Fruit fly (Drosophila melanogaster) whole organism, embryonic: ENCODE data around the gene Gr64b.

Source experiments
- Antp ChIP-seq: fragments of 200-800 bp; sonication (Bioruptor generic); optimal IDR thresholded peaks from 3 replicates; lab custom pipeline; 2016; ENCODE audit warnings: missing biosample characterization, missing genetic modification characterization
- B-H2 ChIP-seq: fragments of 200-800 bp; sonication (Bioruptor generic); optimal IDR thresholded peaks from 2 replicates; lab custom pipeline; 2018; ENCODE audit warnings: missing biosample characterization, mild to moderate bottlenecking, missing genetic modification characterization
- Bgb ChIP-seq: fragments of 200-800 bp; sonication (Bioruptor generic); IDR thresholded peaks from 2 replicates; pipeline ENCODE4 v1.3.6; 2022; ENCODE audit warnings: missing biosample characterization, missing genetic modification characterization; ENCODE audit not compliant: partially characterized antibody
- Bteb2 ChIP-seq: fragments of 200-800 bp; sonication (Bioruptor generic); optimal IDR thresholded peaks from 2 replicates; lab custom pipeline; 2016; ENCODE audit warnings: missing biosample characterization, missing genetic modification characterization
- C15 ChIP-seq: fragments of 200-800 bp; sonication (Bioruptor generic); IDR thresholded peaks from 3 replicates; pipeline ENCODE4 v1.3.6; 2022; ENCODE audit warnings: missing biosample characterization, missing genetic modification characterization
- CG10979 ChIP-seq: fragments of 200-800 bp; sonication (Bioruptor generic); optimal IDR thresholded peaks from 2 replicates; lab custom pipeline; 2018; ENCODE audit warnings: missing biosample characterization, mild to moderate bottlenecking, missing genetic modification characterization, moderate library complexity
- CG11247 ChIP-seq: fragments of 200-800 bp; sonication (Bioruptor generic); IDR thresholded peaks from 2 replicates; pipeline ENCODE4 v1.3.6; 2022; ENCODE audit warnings: missing biosample characterization, missing genetic modification characterization
- CG11504 ChIP-seq: fragments of 200-800 bp; sonication (Bioruptor generic); optimal IDR thresholded peaks from 3 replicates; lab custom pipeline; 2019; ENCODE audit warnings: missing biosample characterization, mild to moderate bottlenecking, missing genetic modification characterization, moderate library complexity
- CG12155 ChIP-seq: fragments of 200-800 bp; sonication (Bioruptor generic); optimal IDR thresholded peaks from 3 replicates; lab custom pipeline; 2016; ENCODE audit warnings: missing biosample characterization, missing genetic modification characterization
- CG12391 ChIP-seq: fragments of 200-800 bp; sonication (Bioruptor generic); optimal IDR thresholded peaks from 3 replicates; lab custom pipeline; 2018; ENCODE audit warnings: missing biosample characterization, mild to moderate bottlenecking, missing genetic modification characterization, moderate library complexity
- CG13296 ChIP-seq: fragments of 200-800 bp; sonication (Bioruptor generic); optimal IDR thresholded peaks from 3 replicates; lab custom pipeline; 2018; ENCODE audit warnings: missing biosample characterization, mild to moderate bottlenecking, missing genetic modification characterization
- CG14050 ChIP-seq: fragments of 200-800 bp; sonication (Bioruptor generic); IDR thresholded peaks from 3 replicates; pipeline ENCODE4 v1.3.6; 2022; ENCODE audit warnings: missing biosample characterization, missing genetic modification characterization
- CG1529 ChIP-seq: fragments of 200-800 bp; sonication (Bioruptor generic); optimal IDR thresholded peaks from 3 replicates; lab custom pipeline; 2018; ENCODE audit warnings: missing biosample characterization, missing genetic modification characterization
- CG18262 ChIP-seq: fragments of 200-800 bp; optimal IDR thresholded peaks from 3 replicates; lab custom pipeline; 2019; ENCODE audit warnings: missing biosample characterization, mild to moderate bottlenecking, missing genetic modification characterization, moderate library complexity
- CG18764 ChIP-seq: fragments of 200-800 bp; sonication (Bioruptor generic); optimal IDR thresholded peaks from 3 replicates; lab custom pipeline; 2016; ENCODE audit warnings: missing biosample characterization, missing genetic modification characterization
- CG30431 ChIP-seq: fragments of 200-800 bp; sonication (Bioruptor generic); optimal IDR thresholded peaks from 2 replicates; lab custom pipeline; 2017; ENCODE audit warnings: missing biosample characterization, missing genetic modification characterization
- CG3281 ChIP-seq: fragments of 200-800 bp; sonication (Bioruptor generic); optimal IDR thresholded peaks from 3 replicates; lab custom pipeline; 2017; ENCODE audit warnings: missing biosample characterization, mild to moderate bottlenecking, missing genetic modification characterization
- CG4424 ChIP-seq: fragments of 200-800 bp; sonication (Bioruptor generic); optimal IDR thresholded peaks from 3 replicates; lab custom pipeline; 2016; ENCODE audit warnings: missing biosample characterization, missing genetic modification characterization
- CG6254 ChIP-seq: fragments of 200-800 bp; sonication (Bioruptor generic); optimal IDR thresholded peaks from 3 replicates; lab custom pipeline; 2017; ENCODE audit warnings: mild to moderate bottlenecking, missing biosample characterization, missing genetic modification reagents, missing genetic modification characterization
- CG7271 ChIP-seq: fragments of 200-800 bp; sonication (Bioruptor generic); optimal IDR thresholded peaks from 2 replicates; lab custom pipeline; 2018; ENCODE audit warnings: missing biosample characterization, mild to moderate bottlenecking, missing genetic modification characterization, moderate library complexity
- CG7786 ChIP-seq: fragments of 200-800 bp; sonication (Bioruptor generic); optimal IDR thresholded peaks from 2 replicates; lab custom pipeline; 2016; ENCODE audit warnings: missing biosample characterization, missing genetic modification characterization
- CG8388 ChIP-seq: fragments of 200-800 bp; sonication (Bioruptor generic); optimal IDR thresholded peaks from 2 replicates; lab custom pipeline; 2019; ENCODE audit warnings: missing biosample characterization, mild to moderate bottlenecking, missing genetic modification characterization, moderate library complexity
- CG9437 ChIP-seq: fragments of 200-800 bp; sonication (Bioruptor generic); optimal IDR thresholded peaks from 2 replicates; lab custom pipeline; 2018; ENCODE audit warnings: missing biosample characterization, mild to moderate bottlenecking, missing genetic modification characterization
- CG9932 ChIP-seq: fragments of 200-800 bp; sonication (Bioruptor generic); IDR thresholded peaks from 2 replicates; pipeline ENCODE4 v1.3.6; 2022; ENCODE audit warnings: missing biosample characterization, missing genetic modification characterization
- D19B ChIP-seq: fragments of 200-800 bp; sonication (Bioruptor generic); optimal IDR thresholded peaks from 2 replicates; lab custom pipeline; 2017; ENCODE audit warnings: missing biosample characterization, mild to moderate bottlenecking, missing genetic modification characterization
- Dp ChIP-seq: fragments of 200-800 bp; sonication (Bioruptor generic); optimal IDR thresholded peaks from 2 replicates; lab custom pipeline; 2018; ENCODE audit warnings: missing biosample characterization, mild to moderate bottlenecking, missing genetic modification characterization, moderate library complexity
- Eip74EF ChIP-seq, 2 experiments: fragments of 200-800 bp in 1 of 2; fragments of >200 bp in 1 of 2; sonication (Bioruptor generic) in 1 of 2; optimal IDR thresholded peaks; 2 replicates each; lab custom pipeline; 2017 to 2019; ENCODE audit warnings: missing biosample characterization in 2 of 2, missing genetic modification characterization in 2 of 2, mild to moderate bottlenecking in 1 of 2, moderate library complexity in 1 of 2
- Hr78 ChIP-seq, 2 experiments: fragments of 200-800 bp in 1 of 2; fragments of >200 bp in 1 of 2; sonication (Bioruptor generic) in 1 of 2; optimal IDR thresholded peaks; 2 replicates each; lab custom pipeline; 2017 to 2019; ENCODE audit warnings: missing biosample characterization in 2 of 2, missing genetic modification characterization in 2 of 2, mild to moderate bottlenecking in 1 of 2, moderate library complexity in 1 of 2
- Mad ChIP-seq: fragments of 200-800 bp; sonication (Bioruptor generic); optimal IDR thresholded peaks from 2 replicates; lab custom pipeline; 2016; ENCODE audit warnings: missing biosample characterization, missing genetic modification characterization
- Stat92E ChIP-seq, 3 experiments: fragments of >200 bp in 2 of 3; fragments of 200-800 bp in 1 of 3; sonication (Bioruptor generic) in 1 of 3; optimal IDR thresholded peaks; 2 replicates each; lab custom pipeline; 2017 to 2019; ENCODE audit warnings: missing biosample characterization in 3 of 3, missing genetic modification characterization in 3 of 3, mild to moderate bottlenecking in 1 of 3, moderate library complexity in 1 of 3
- TFAM ChIP-seq: fragments of 200-800 bp; sonication (Bioruptor generic); optimal IDR thresholded peaks from 2 replicates; lab custom pipeline; 2017; ENCODE audit warnings: missing biosample characterization, missing genetic modification characterization, inconsistent platforms
- YL-1 ChIP-seq: fragments of 200-800 bp; sonication (Bioruptor generic); optimal IDR thresholded peaks from 3 replicates; lab custom pipeline; 2017; ENCODE audit warnings: missing biosample characterization, mild to moderate bottlenecking, missing genetic modification characterization
- br ChIP-seq: fragments of >200 bp; optimal IDR thresholded peaks from 2 replicates; lab custom pipeline; 2017
- chif ChIP-seq, 2 experiments: fragments of 200-800 bp; sonication (Bioruptor generic); optimal IDR thresholded peaks; 3 replicates each; lab custom pipeline; 2016; ENCODE audit warnings: missing biosample characterization in 2 of 2, missing genetic modification characterization in 2 of 2
- corto ChIP-seq: fragments of 200-800 bp; sonication (Bioruptor generic); optimal IDR thresholded peaks from 2 replicates; lab custom pipeline; 2016; ENCODE audit warnings: missing biosample characterization, mild to moderate bottlenecking, missing genetic modification characterization, moderate library complexity
- dysf ChIP-seq: fragments of 200-800 bp; sonication (Bioruptor generic); IDR thresholded peaks from 3 replicates; pipeline ENCODE4 v1.3.6; 2022; ENCODE audit warnings: missing biosample characterization, missing genetic modification characterization
- esg ChIP-seq: fragments of 200-800 bp; sonication (Bioruptor generic); conservative IDR thresholded peaks from 2 replicates; pipeline ENCODE4 v1.3.6; 2022; ENCODE audit warnings: missing biosample characterization, missing genetic modification characterization
- gcm2 ChIP-seq: fragments of 200-800 bp; sonication (Bioruptor generic); optimal IDR thresholded peaks from 2 replicates; lab custom pipeline; 2016; ENCODE audit warnings: missing biosample characterization, missing genetic modification characterization
- gsb ChIP-seq: fragments of 200-800 bp; sonication (Bioruptor generic); IDR thresholded peaks from 2 replicates; pipeline ENCODE4 v1.3.6; 2022; ENCODE audit warnings: missing biosample characterization, missing genetic modification characterization
- jigr1 ChIP-seq: fragments of 200-800 bp; sonication (Bioruptor generic); IDR thresholded peaks from 3 replicates; pipeline ENCODE4 v1.3.6; 2022; ENCODE audit warnings: missing biosample characterization, missing genetic modification characterization
- lbe ChIP-seq: fragments of 200-800 bp; sonication (Bioruptor generic); optimal IDR thresholded peaks from 2 replicates; lab custom pipeline; 2016; ENCODE audit warnings: missing biosample characterization, mild to moderate bottlenecking, missing genetic modification characterization
- nau ChIP-seq: fragments of 200-800 bp; sonication (Bioruptor generic); optimal IDR thresholded peaks from 3 replicates; lab custom pipeline; 2017; ENCODE audit warnings: missing biosample characterization, mild to moderate bottlenecking, missing genetic modification characterization, missing genetic modification reagents
- nmo ChIP-seq: fragments of 200-800 bp; sonication (Bioruptor generic); optimal IDR thresholded peaks from 2 replicates; lab custom pipeline; 2018; ENCODE audit warnings: missing biosample characterization, mild to moderate bottlenecking, missing genetic modification characterization, moderate library complexity
- pan ChIP-seq, 4 experiments: fragments of >200 bp in 3 of 4; fragments of 200-800 bp in 1 of 4; sonication (Bioruptor generic) in 1 of 4; optimal IDR thresholded peaks in 3 of 4; IDR thresholded peaks in 1 of 4; 2 replicates each; pipeline versions ENCODE4 v1.3.6 to Lab custom; 2017 to 2022; ENCODE audit warnings: missing biosample characterization in 2 of 4, missing genetic modification characterization in 2 of 4, mixed read lengths in 1 of 4
- psq ChIP-seq: fragments of 200-800 bp; sonication (Bioruptor generic); optimal IDR thresholded peaks from 2 replicates; lab custom pipeline; 2017; ENCODE audit warnings: missing biosample characterization, missing genetic modification characterization
- repo ChIP-seq: fragments of 200-800 bp; sonication (Bioruptor generic); optimal IDR thresholded peaks from 2 replicates; lab custom pipeline; 2016; ENCODE audit warnings: missing biosample characterization, missing genetic modification characterization
- slp2 ChIP-seq: fragments of 200-800 bp; sonication (Bioruptor generic); optimal IDR thresholded peaks from 2 replicates; lab custom pipeline; 2016; ENCODE audit warnings: missing biosample characterization, missing genetic modification characterization
- so ChIP-seq: fragments of 200-800 bp; sonication (Bioruptor generic); IDR thresholded peaks from 3 replicates; pipeline ENCODE4 v1.3.6; 2022; ENCODE audit warnings: missing biosample characterization, missing genetic modification characterization
- ssp ChIP-seq: fragments of 200-800 bp; sonication (Bioruptor generic); IDR thresholded peaks from 2 replicates; pipeline ENCODE4 v1.3.6; 2022; ENCODE audit warnings: missing biosample characterization, missing genetic modification characterization
- tgo ChIP-seq: fragments of 200-800 bp; sonication (Bioruptor generic); IDR thresholded peaks from 3 replicates; pipeline ENCODE4 v1.3.6; 2022; ENCODE audit warnings: missing biosample characterization, missing genetic modification characterization
- toy ChIP-seq: fragments of 200-800 bp; sonication (Bioruptor generic); IDR thresholded peaks from 2 replicates; pipeline ENCODE4 v1.3.6; 2022; ENCODE audit warnings: missing biosample characterization, missing genetic modification characterization

The Gr64b gene

dm6 chr3L:4070996-4071379, 42.6 kb downstream of the Gr64b start (continued):
- TF ChIP-seq lbe (GFP tag; lab: Kevin White, UChicago) (peak; percentile 62), B-H2 (GFP tag; lab: Kevin White, UChicago) (no peak), CG1529 (no peak), nmo (GFP tag; lab: Kevin White, UChicago) (no peak), chif (GFP tag; optimal IDR thresholded peaks at IDR 0.05; lab: Kevin White, UChicago) (peak in 1 of 2 experiments; percentile 2), Bgb (GFP tag; lab: Robert Waterston, UW) (no peak), nau (GFP tag; lab: Kevin White, UChicago) (no peak), CG18262 (tag; lab: Kevin White, UChicago) (peak; percentile 22), Hr78 (GFP tag; optimal IDR thresholded peaks at IDR 0.05; lab: Kevin White, UChicago) (no peak), CG13296 (GFP tag; lab: Kevin White, UChicago) (no peak), CG12391 (tag; lab: Kevin White, UChicago) (peak; percentile 55), slp2 (GFP tag; lab: Kevin White, UChicago) (no peak), C15 (no peak), Antp (GFP tag; lab: Kevin White, UChicago) (no peak), gcm2 (GFP tag; lab: Kevin White, UChicago) (no peak), D19B (GFP tag; lab: Kevin White, UChicago) (no peak), repo (GFP tag; lab: Kevin White, UChicago) (no peak), gsb (GFP tag; lab: Robert Waterston, UW) (no peak), CG11504 (tag; lab: Kevin White, UChicago) (peak; percentile 23), jigr1 (GFP tag; lab: Robert Waterston, UW) (peak; percentile 51; the same call in 2 of the 3 replicates), psq (GFP tag; lab: Kevin White, UChicago) (no peak), CG10979 (tag; lab: Kevin White, UChicago) (peak; percentile 29), dysf (GFP tag; lab: Robert Waterston, UW) (peak; percentile 78), Dp (GFP tag; lab: Kevin White, UChicago) (no peak), CG4424 (GFP tag; lab: Kevin White, UChicago) (peak; percentile 22), pan (optimal IDR thresholded peaks at IDR 0.05; lab: Kevin White, UChicago) (no peak), pan (GFP tag; optimal IDR thresholded peaks at IDR 0.05 in 1 of 2, IDR thresholded peaks at IDR 0.05 in 1 of 2) (peak in 1 of 2 experiments; percentile 81), CG11247 (GFP tag; lab: Robert Waterston, UW) (peak; percentile 67), toy (peak; percentile 43; the same call in 1 of the 2 replicates), CG12155 (GFP tag; lab: Kevin White, UChicago) (no peak), Bteb2 (GFP tag; lab: Kevin White, UChicago) (no peak), esg (peak; percentile 81), Mad (GFP tag; lab: Kevin White, UChicago) (no peak), TFAM (no peak), br (lab: Kevin White, UChicago) (no peak), CG7786 (GFP tag; lab: Kevin White, UChicago) (peak; percentile 26), ssp (GFP tag; lab: Robert Waterston, UW) (no peak), tgo (peak; percentile 65), Eip74EF (GFP tag; optimal IDR thresholded peaks at IDR 0.05; lab: Kevin White, UChicago) (no peak), CG18764 (GFP tag; lab: Kevin White, UChicago) (peak; percentile 0), CG8388 (GFP tag; lab: Kevin White, UChicago) (peak; percentile 37), CG14050 (GFP tag; lab: Robert Waterston, UW) (peak; percentile 74), Stat92E (GFP tag; optimal IDR thresholded peaks at IDR 0.05; lab: Kevin White, UChicago) (no peak), CG30431 (GFP tag; lab: Kevin White, UChicago) (peak; percentile 57), CG3281 (GFP tag; lab: Kevin White, UChicago) (no peak), so (peak; percentile 8; the same call in 1 of the 3 replicates), YL-1 (GFP tag; lab: Kevin White, UChicago) (no peak), CG7271 (tag; lab: Kevin White, UChicago) (no peak), CG9437 (GFP tag; lab: Kevin White, UChicago) (peak; percentile 8), corto (GFP tag; lab: Kevin White, UChicago) (peak; percentile 85), CG6254 (GFP tag; lab: Kevin White, UChicago) (no peak), CG9932 (peak; percentile 64)
